Worm (Caenorhabditis elegans) whole organism, L4 larva: ENCODE measurements around the gene add-1.
A peak's percentile ranks its signal among the peaks of the same experiment; 100 is the strongest.

Experiments used
- ces-1 ChIP-seq: fragments of 150-350 bp; sonication (generic microtip); optimal IDR thresholded peaks from 4 replicates; lab custom pipeline; 2014; ENCODE audit warnings: missing biosample characterization, missing genetic modification reagents, missing genetic modification characterization
- cey-2 ChIP-seq: sonication (generic microtip); optimal IDR thresholded peaks from 3 replicates; lab custom pipeline; 2017; ENCODE audit warnings: missing genetic modification characterization, mild to moderate bottlenecking, missing compliant biosample characterization, antibody characterized with exemption, borderline replicate concordance; ENCODE audit not compliant: insufficient read depth
- egl-43 ChIP-seq: fragments of 200-800 bp; sonication (Bioruptor generic); IDR thresholded peaks from 2 replicates; pipeline ENCODE4 v1.3.6; 2022; ENCODE audit warnings: missing genetic modification reagents, missing genetic modification characterization, missing compliant biosample characterization
- lin-38 ChIP-seq: fragments of 200-800 bp; sonication (Bioruptor generic); IDR thresholded peaks from 2 replicates; pipeline ENCODE4 v1.3.6; 2022; ENCODE audit warnings: missing genetic modification reagents, missing genetic modification characterization, missing compliant biosample characterization
- nhr-237 ChIP-seq: sonication (generic microtip); optimal IDR thresholded peaks from 2 replicates; lab custom pipeline; 2017; ENCODE audit warnings: missing biosample characterization, missing genetic modification characterization
- set-16 ChIP-seq: fragments of 200-800 bp; sonication (Bioruptor generic); IDR thresholded peaks from 2 replicates; pipeline ENCODE4 v1.3.6; 2022; ENCODE audit warnings: missing genetic modification reagents, missing genetic modification characterization, missing compliant biosample characterization
- vab-7 ChIP-seq: fragments of 200-800 bp; sonication (Bioruptor generic); IDR thresholded peaks from 2 replicates; pipeline ENCODE4 v1.3.6; 2022; ENCODE audit warnings: missing genetic modification reagents, missing genetic modification characterization, missing compliant biosample characterization

- TF ChIP-seq lin-38 (GFP tag; lab: Robert Waterston, UW) (no peak), nhr-237 (tag; lab: Kevin White, UChicago) (no peak), egl-43 (GFP tag; lab: Robert Waterston, UW) (peak; percentile 69; the same call in 1 of the 2 replicates), ces-1 (GFP tag; lab: Kevin White, UChicago) (no peak), cey-2 (tag; lab: Kevin White, UChicago) (no peak), vab-7 (no peak), set-16 (peak; percentile 82)
Measured at ce11 chrX:4899623-4900022, 39.8 kb upstream of the add-1 start.
